Worm (Caenorhabditis elegans) whole organism, early embryonic: ENCODE measurements around the gene H12D21.10.

Source experiments
- B0310.2 ChIP-seq: sonication (generic microtip); optimal IDR thresholded peaks from 2 replicates; lab custom pipeline; 2016; ENCODE audit warnings: mild to moderate bottlenecking, missing genetic modification characterization, missing compliant biosample characterization
- aly-1 ChIP-seq: sonication (generic microtip); optimal IDR thresholded peaks from 2 replicates; lab custom pipeline; 2016; ENCODE audit warnings: missing genetic modification characterization, missing compliant biosample characterization
- ama-1 ChIP-seq: fragments of 150-350 bp; optimal IDR thresholded peaks from 2 replicates; lab custom pipeline; 2014
- ceh-13 ChIP-seq: fragments of 200-800 bp; sonication (Bioruptor generic); optimal IDR thresholded peaks from 2 replicates; lab custom pipeline; 2018; ENCODE audit warnings: mild to moderate bottlenecking, missing genetic modification characterization, missing compliant biosample characterization
- ets-7 ChIP-seq: sonication (generic microtip); optimal IDR thresholded peaks from 2 replicates; lab custom pipeline; 2016; ENCODE audit warnings: missing genotype, missing genetic modification characterization, missing compliant biosample characterization
- flt-1 ChIP-seq: fragments of 200-800 bp; sonication (Bioruptor generic); IDR thresholded peaks from 2 replicates; pipeline ENCODE4 v1.3.6; 2022; ENCODE audit warnings: missing genetic modification characterization, missing compliant biosample characterization
- hmbx-1 ChIP-seq: sonication (generic microtip); optimal IDR thresholded peaks from 2 replicates; lab custom pipeline; 2016; ENCODE audit warnings: mild to moderate bottlenecking, missing genetic modification characterization, missing compliant biosample characterization
- pes-1 ChIP-seq: fragments of 200-800 bp; sonication (Bioruptor generic); IDR thresholded peaks from 2 replicates; pipeline ENCODE4 v1.3.6; 2022; ENCODE audit warnings: missing genetic modification reagents, missing genetic modification characterization, missing compliant biosample characterization
- scrt-1 ChIP-seq: fragments of 200-800 bp; sonication (Bioruptor generic); IDR thresholded peaks from 2 replicates; pipeline ENCODE4 v1.3.6; 2022; ENCODE audit warnings: missing genetic modification characterization, missing compliant biosample characterization
- sea-1 ChIP-seq: fragments of 200-800 bp; sonication (Bioruptor generic); conservative IDR thresholded peaks from 2 replicates; pipeline ENCODE4 v1.3.6; 2022; ENCODE audit warnings: missing genetic modification characterization, missing compliant biosample characterization
- tbx-37 ChIP-seq: fragments of 200-800 bp; sonication (Bioruptor generic); conservative IDR thresholded peaks from 2 replicates; pipeline ENCODE4 v1.3.6; 2022; ENCODE audit warnings: missing genetic modification reagents, missing genetic modification characterization, missing compliant biosample characterization
- tra-4 ChIP-seq: sonication (generic microtip); optimal IDR thresholded peaks from 2 replicates; lab custom pipeline; 2017; ENCODE audit warnings: missing genetic modification characterization, missing compliant biosample characterization

ce11 chrV:14909331-14909835 lies 9.8 kb downstream of the H12D21.10 start, which contains the start of gene H12D21.9:
- TF ChIP-seq ama-1 (no peak), tbx-37 (GFP tag; lab: Robert Waterston, UW) (no peak), scrt-1 (GFP tag; lab: Robert Waterston, UW) (no peak), sea-1 (GFP tag; lab: Robert Waterston, UW) (no peak), pes-1 (GFP tag; lab: Robert Waterston, UW) (no peak), flt-1 (no peak), hmbx-1 (tag; lab: Kevin White, UChicago) (no peak), ets-7 (tag; lab: Kevin White, UChicago) (no peak), B0310.2 (tag; lab: Kevin White, UChicago) (no peak), aly-1 (tag; lab: Kevin White, UChicago) (no peak), ceh-13 (GFP tag; lab: Kevin White, UChicago) (no peak), tra-4 (tag; lab: Kevin White, UChicago) (no peak)
